Fruit fly (Drosophila melanogaster) whole organism, adult: ENCODE measurements around the gene PGAP2.

Source experiments
- CG11617 ChIP-seq: fragments of 200-800 bp; sonication (Bioruptor generic); optimal IDR thresholded peaks from 2 replicates; lab custom pipeline; 2017; ENCODE audit warnings: mild to moderate bottlenecking, missing biosample characterization, missing genetic modification reagents, missing genetic modification characterization
- CG14711 ChIP-seq: fragments of 200-800 bp; sonication (Bioruptor generic); optimal IDR thresholded peaks from 2 replicates; lab custom pipeline; 2018; ENCODE audit warnings: missing biosample characterization, mild to moderate bottlenecking, missing genetic modification characterization, moderate library complexity
- CG7101 ChIP-seq: fragments of 200-800 bp; sonication (Bioruptor generic); optimal IDR thresholded peaks from 2 replicates; lab custom pipeline; 2018; ENCODE audit warnings: missing biosample characterization, mild to moderate bottlenecking, missing genetic modification characterization, moderate library complexity
- Crg-1 ChIP-seq: fragments of 200-800 bp; sonication (Bioruptor generic); optimal IDR thresholded peaks from 2 replicates; lab custom pipeline; 2016; ENCODE audit warnings: missing biosample characterization, missing genetic modification characterization
- kay ChIP-seq: fragments of 200-800 bp; sonication (Bioruptor generic); peaks from one replicate; lab custom pipeline; 2016; ENCODE audit warnings: missing biosample characterization, missing genetic modification characterization, borderline replicate concordance

dm6 chr2L:842873-843272, 23.6 kb upstream of the PGAP2 start:
- TF ChIP-seq CG11617 (no peak), CG14711 (no peak), kay (GFP tag; lab: Kevin White, UChicago) (no peak), Crg-1 (GFP tag; lab: Kevin White, UChicago) (no peak), CG7101 (tag; lab: Kevin White, UChicago) (no peak)
